Fruit fly (Drosophila melanogaster) whole organism, prepupa: ENCODE measurements around the gene CG33635.

Experiments used
- CG10631 ChIP-seq: fragments of 200-800 bp; sonication (Bioruptor generic); optimal IDR thresholded peaks from 2 replicates; lab custom pipeline; 2016; ENCODE audit warnings: missing biosample characterization, missing genetic modification characterization
- CG10669 ChIP-seq: fragments of 200-800 bp; sonication (Bioruptor generic); optimal IDR thresholded peaks from 3 replicates; lab custom pipeline; 2018; ENCODE audit warnings: missing biosample characterization, mild to moderate bottlenecking, missing genetic modification characterization, moderate library complexity
- CG11762 ChIP-seq: fragments of 200-800 bp; sonication (Bioruptor generic); optimal IDR thresholded peaks from 3 replicates; lab custom pipeline; 2016; ENCODE audit warnings: missing biosample characterization, missing genetic modification characterization; ENCODE audit not compliant: insufficient read depth
- CG1621 ChIP-seq: fragments of 200-800 bp; sonication (Bioruptor generic); optimal IDR thresholded peaks from 3 replicates; lab custom pipeline; 2018; ENCODE audit warnings: missing biosample characterization, mild to moderate bottlenecking, missing genetic modification characterization
- CG16779 ChIP-seq: fragments of 200-800 bp; sonication (Bioruptor generic); optimal IDR thresholded peaks from 3 replicates; lab custom pipeline; 2017; ENCODE audit warnings: missing biosample characterization, mild to moderate bottlenecking, missing genetic modification characterization
- CG3032 ChIP-seq: fragments of 200-800 bp; optimal IDR thresholded peaks from 2 replicates; lab custom pipeline; 2019; ENCODE audit warnings: missing biosample characterization, mild to moderate bottlenecking, missing genetic modification characterization, moderate library complexity
- CG31627 ChIP-seq: fragments of 200-800 bp; sonication (Bioruptor generic); optimal IDR thresholded peaks from 3 replicates; lab custom pipeline; 2016; ENCODE audit warnings: missing biosample characterization, missing genetic modification characterization
- CG34406 ChIP-seq: fragments of 200-800 bp; sonication (Bioruptor generic); optimal IDR thresholded peaks from 3 replicates; lab custom pipeline; 2016; ENCODE audit warnings: missing biosample characterization, missing genetic modification characterization
- CG3919 ChIP-seq: fragments of 200-800 bp; sonication (Bioruptor generic); optimal IDR thresholded peaks from 3 replicates; lab custom pipeline; 2016; ENCODE audit warnings: missing biosample characterization, missing genetic modification characterization
- CG6276 ChIP-seq: fragments of 200-800 bp; sonication (Bioruptor generic); optimal IDR thresholded peaks from 2 replicates; lab custom pipeline; 2017; ENCODE audit warnings: missing biosample characterization, mild to moderate bottlenecking, missing genetic modification characterization
- CG6808 ChIP-seq: fragments of 200-800 bp; sonication (Bioruptor generic); optimal IDR thresholded peaks from 3 replicates; lab custom pipeline; 2017; ENCODE audit warnings: missing biosample characterization, missing genetic modification characterization, mild to moderate bottlenecking, moderate library complexity, missing genetic modification reagents
- CG6854 ChIP-seq: fragments of 200-800 bp; sonication (Bioruptor generic); optimal IDR thresholded peaks from 2 replicates; lab custom pipeline; 2017; ENCODE audit warnings: missing biosample characterization, mild to moderate bottlenecking, missing genetic modification characterization
- CG8119 ChIP-seq: fragments of 200-800 bp; sonication (Bioruptor generic); IDR thresholded peaks from 3 replicates; pipeline ENCODE4 v1.3.6; 2022; ENCODE audit warnings: missing biosample characterization, missing genetic modification characterization
- CG8632 ChIP-seq: fragments of 200-800 bp; sonication (Bioruptor generic); optimal IDR thresholded peaks from 3 replicates; lab custom pipeline; 2016; ENCODE audit warnings: missing biosample characterization, missing genetic modification characterization
- Eip78C ChIP-seq: fragments of 200-800 bp; sonication (Bioruptor generic); peaks from one replicate; lab custom pipeline; 2016; ENCODE audit warnings: missing biosample characterization, missing genetic modification characterization
- Eip93F ChIP-seq: fragments of 200-800 bp; sonication (Bioruptor generic); optimal IDR thresholded peaks from 2 replicates; lab custom pipeline; 2016; ENCODE audit warnings: missing biosample characterization, mild to moderate bottlenecking, missing genetic modification characterization
- Ets96B ChIP-seq: fragments of 200-800 bp; optimal IDR thresholded peaks from 2 replicates; lab custom pipeline; 2019; ENCODE audit warnings: missing biosample characterization, mild to moderate bottlenecking, missing genetic modification characterization, moderate library complexity
- Hr38 ChIP-seq: sonication (Bioruptor generic); optimal IDR thresholded peaks from 2 replicates; lab custom pipeline; 2016; ENCODE audit warnings: missing biosample characterization, missing genetic modification characterization
- Hr4 ChIP-seq: fragments of 200-800 bp; sonication (Bioruptor generic); optimal IDR thresholded peaks from 3 replicates; lab custom pipeline; 2016; ENCODE audit warnings: missing biosample characterization, missing genetic modification characterization
- Met ChIP-seq: fragments of 200-800 bp; sonication (Bioruptor generic); optimal IDR thresholded peaks from 3 replicates; lab custom pipeline; 2016; ENCODE audit warnings: missing biosample characterization, missing genetic modification characterization
- Smox ChIP-seq: fragments of 200-800 bp; sonication (Bioruptor generic); optimal IDR thresholded peaks from 3 replicates; lab custom pipeline; 2016; ENCODE audit warnings: missing biosample characterization, missing genetic modification characterization
- Sox15 ChIP-seq: fragments of 200-800 bp; sonication (Bioruptor generic); optimal IDR thresholded peaks from 3 replicates; lab custom pipeline; 2016; ENCODE audit warnings: missing biosample characterization, missing genetic modification characterization
- cyc ChIP-seq: fragments of 200-800 bp; sonication (Bioruptor generic); optimal IDR thresholded peaks from 3 replicates; lab custom pipeline; 2016; ENCODE audit warnings: missing biosample characterization, missing genetic modification characterization
- dac ChIP-seq: fragments of 200-800 bp; sonication (Bioruptor generic); optimal IDR thresholded peaks from 2 replicates; lab custom pipeline; 2017; ENCODE audit warnings: missing biosample characterization, mild to moderate bottlenecking, missing genetic modification characterization
- pdm3 ChIP-seq: fragments of 200-800 bp; sonication (Bioruptor generic); optimal IDR thresholded peaks from 3 replicates; lab custom pipeline; 2016; ENCODE audit warnings: missing biosample characterization, missing genetic modification characterization
- salr ChIP-seq, 2 experiments: fragments of 200-800 bp; sonication (Bioruptor generic); optimal IDR thresholded peaks; 3 replicates each; lab custom pipeline; 2016 to 2018; ENCODE audit warnings: missing biosample characterization in 2 of 2, missing genetic modification characterization in 2 of 2, mild to moderate bottlenecking in 1 of 2
- spab ChIP-seq: fragments of 200-800 bp; sonication (Bioruptor generic); optimal IDR thresholded peaks from 2 replicates; lab custom pipeline; 2017; ENCODE audit warnings: missing biosample characterization, mild to moderate bottlenecking, missing genetic modification characterization, missing genetic modification reagents
- svp ChIP-seq: fragments of 200-800 bp; sonication (Bioruptor generic); peaks from one replicate; lab custom pipeline; 2016; ENCODE audit warnings: missing biosample characterization, missing genetic modification characterization
- vri ChIP-seq: fragments of 200-800 bp; sonication (Bioruptor generic); optimal IDR thresholded peaks from 3 replicates; lab custom pipeline; 2016; ENCODE audit warnings: missing biosample characterization, mild to moderate bottlenecking, missing genetic modification characterization

Gene CG33635

dm6 chr2L:155215-155712, 3.2 kb downstream of the CG33635 start, which contains the start of gene Pus10:
TSS of gene Pus10 (minus strand) at chr2L:155305.
- TF ChIP-seq CG6854 = peak; percentile 23
- TF ChIP-seq dac = no peak
- peak; percentile 51 for TF ChIP-seq Eip78C (GFP tag; lab: Kevin White, UChicago)
- peak; percentile 96 for TF ChIP-seq vri (GFP tag; lab: Kevin White, UChicago)
- TF ChIP-seq spab = no peak
- TF ChIP-seq, all 60 proteins: peak for 3

DNA sequence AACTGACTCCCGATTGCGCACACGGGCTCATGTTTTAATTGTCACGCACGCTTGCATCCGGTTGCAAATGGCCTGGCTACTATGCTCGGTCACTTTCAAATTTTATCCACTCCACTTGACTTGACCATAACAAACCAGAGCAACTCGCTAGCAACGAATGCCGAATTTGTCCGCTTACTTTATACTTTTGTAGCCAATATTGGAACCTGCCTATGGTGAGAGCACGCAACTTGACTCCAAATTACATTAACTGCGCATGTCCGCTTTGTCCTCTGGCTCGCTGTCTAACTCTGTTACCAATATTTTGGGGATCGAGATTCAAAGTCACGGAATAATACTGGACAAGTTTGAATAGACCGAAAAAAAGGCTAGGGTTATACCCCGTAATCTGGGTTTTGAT, 5.3 kb downstream of the CG33635 start, which contains the start of gene CG42399:
Gene CG42399 (minus strand): TSS at position 159 of the 400 bp plus-strand sequence.
- TF ChIP-seq Eip93F (GFP tag; lab: Kevin White, UChicago) (no peak), CG34406 (GFP tag; lab: Kevin White, UChicago) (no peak), Sox15 (no peak), CG10669 (GFP tag; lab: Kevin White, UChicago) (no peak), Hr4 (GFP tag; lab: Kevin White, UChicago) (no peak), CG11762 (GFP tag; lab: Kevin White, UChicago) (no peak), CG8632 (GFP tag; lab: Kevin White, UChicago) (no peak), Ets96B (tag; lab: Kevin White, UChicago) (no peak), CG3032 (tag; lab: Kevin White, UChicago) (no peak), Hr38 (GFP tag; lab: Kevin White, UChicago) (no peak), cyc (GFP tag; lab: Kevin White, UChicago) (no peak), CG6808 (GFP tag; lab: Kevin White, UChicago) (no peak), CG6276 (GFP tag; lab: Kevin White, UChicago) (no peak), CG16779 (no peak)

dm6 chr2L:146503-146902, 12.0 kb downstream of the CG33635 start:
- TF ChIP-seq pdm3 = no peak
- TF ChIP-seq CG10631 (GFP tag; lab: Kevin White, UChicago) = no peak
- no peak for TF ChIP-seq Smox (GFP tag; lab: Kevin White, UChicago)
- TF ChIP-seq CG16779 = no peak
- TF ChIP-seq CG11762 (GFP tag; lab: Kevin White, UChicago) = no peak

- TF ChIP-seq CG1621 (tag; lab: Kevin White, UChicago) (peak; percentile 83), CG34406 (GFP tag; lab: Kevin White, UChicago) (no peak), Eip78C (GFP tag; lab: Kevin White, UChicago) (no peak)
Observed at dm6 chr2L:143088-143487, 15.4 kb downstream of the CG33635 start, which contains the start of the genes CG31974 and CG11454. TSS of gene CG31974 (minus strand) at chr2L:143091. TSS of gene CG11454 (plus strand) at chr2L:143323.

DNA sequence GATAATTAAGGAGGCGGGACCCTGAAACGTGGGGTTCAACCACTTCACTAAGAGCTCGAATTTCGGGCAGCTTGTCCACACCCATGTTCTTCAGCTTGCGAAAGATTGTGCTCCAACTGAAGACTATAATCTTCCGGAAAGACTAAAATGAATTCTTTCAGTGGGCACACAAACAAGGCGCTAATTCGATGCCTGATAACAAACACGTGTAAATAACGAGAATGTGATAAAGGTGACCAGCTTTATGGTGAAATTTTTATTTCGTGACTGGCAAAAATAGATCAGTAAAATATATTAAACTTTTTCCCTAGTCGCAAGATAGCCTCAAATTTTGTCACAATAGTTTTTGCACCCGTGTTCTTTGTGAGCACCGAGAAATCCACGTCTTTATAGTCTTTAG, 17.6 kb downstream of the CG33635 start, which contains the start of the genes CG31975 and ovm:
Gene CG31975 (minus strand): TSS at position 144 of the 400 bp plus-strand sequence.
Gene ovm (minus strand): TSS at position 144 of the 400 bp plus-strand sequence.
- no peak for TF ChIP-seq CG8119 (GFP tag; lab: Robert Waterston, UW)
- no peak for TF ChIP-seq CG6854
- TF ChIP-seq salr (GFP tag; optimal IDR thresholded peaks at IDR 0.05; lab: Kevin White, UChicago) = no peak
- peak; percentile 70 for TF ChIP-seq svp (GFP tag; lab: Kevin White, UChicago)
- TF ChIP-seq CG31627 (GFP tag; lab: Kevin White, UChicago) = no peak

DNA sequence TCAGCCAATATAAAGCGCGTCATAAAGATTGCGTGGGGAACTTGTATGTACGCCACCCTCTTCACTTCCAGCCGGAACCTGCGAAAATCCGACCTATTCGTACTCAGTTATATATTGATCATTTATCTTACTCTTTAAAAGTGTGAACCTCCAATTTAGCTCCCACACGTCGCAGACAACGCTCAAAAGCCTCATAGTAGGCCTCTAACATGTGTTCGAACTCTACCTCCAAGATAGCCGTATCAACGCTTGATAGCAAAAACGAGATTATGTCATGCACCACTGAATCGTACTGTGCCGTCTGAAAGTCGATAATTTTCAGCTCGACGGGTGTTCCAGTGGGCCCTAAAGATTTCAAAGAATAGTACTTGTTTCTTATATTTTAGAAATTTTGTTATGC, 18.9 kb downstream of the CG33635 start:
- TF ChIP-seq salr (GFP tag; optimal IDR thresholded peaks at IDR 0.05; lab: Kevin White, UChicago) (no peak), Eip78C (GFP tag; lab: Kevin White, UChicago) (peak; percentile 19), CG10631 (GFP tag; lab: Kevin White, UChicago) (peak; percentile 3), vri (GFP tag; lab: Kevin White, UChicago) (peak; percentile 90), CG3919 (GFP tag; lab: Kevin White, UChicago) (no peak), Met (peak; percentile 21), Smox (GFP tag; lab: Kevin White, UChicago) (no peak), svp (GFP tag; lab: Kevin White, UChicago) (peak; percentile 61)
- TF ChIP-seq, all 60 proteins: peak for 5
